Worm (Caenorhabditis elegans): Measurements from ENCODE around the gene rad-23.

rad-23 gene

ce11 chrII:11619171-11619570 lies 33.4 kb downstream of the rad-23 start:
- TF ChIP-seq B0310.2 (tag; optimal IDR thresholded peaks at IDR 0.05) (no peak), pes-1 (GFP tag; IDR thresholded peaks at IDR 0.05) (peak; percentile 3; the same call in 1 of the 2 replicates)

- TF ChIP-seq ceh-36 (tag; optimal IDR thresholded peaks at IDR 0.05): no peak
- no peak for TF ChIP-seq hmbx-1 (tag; optimal IDR thresholded peaks at IDR 0.05)
- no peak for TF ChIP-seq ceh-13 (GFP tag; optimal IDR thresholded peaks at IDR 0.05)
- TF ChIP-seq scrt-1 (GFP tag; IDR thresholded peaks at IDR 0.05): no peak
These were observed 34.8 kb downstream of the rad-23 start for ce11 chrII:11617715-11618114.

ce11 chrII:11616333-11616942 lies 36.1 kb downstream of the rad-23 start:
- TF ChIP-seq pes-1 (GFP tag; IDR thresholded peaks at IDR 0.05): no peak
- TF ChIP-seq sea-1 (GFP tag; conservative IDR thresholded peaks at IDR 0.05): no peak
- no peak for TF ChIP-seq ceh-13 (GFP tag; optimal IDR thresholded peaks at IDR 0.05)
- no peak for TF ChIP-seq scrt-1 (GFP tag; IDR thresholded peaks at IDR 0.05)
- TF ChIP-seq flt-1 (GFP tag; IDR thresholded peaks at IDR 0.05): no peak

ce11 chrII:11614103-11614857 lies 38.2 kb downstream of the rad-23 start:
- TF ChIP-seq hmbx-1 (tag; optimal IDR thresholded peaks at IDR 0.05) (no peak), ceh-13 (GFP tag; optimal IDR thresholded peaks at IDR 0.05) (no peak), ceh-36 (tag; optimal IDR thresholded peaks at IDR 0.05) (peak; percentile 9)

- TF ChIP-seq scrt-1 (GFP tag; IDR thresholded peaks at IDR 0.05): no peak
- TF ChIP-seq sea-1 (GFP tag; conservative IDR thresholded peaks at IDR 0.05): no peak
These were observed 40.4 kb downstream of the rad-23 start, which contains the start of gene F07A11.5 for ce11 chrII:11612034-11612723. TSS of gene F07A11.5 (plus strand) at chrII:11612300.

ce11 chrII:11611462-11611861 lies 41.1 kb downstream of the rad-23 start:
- no peak for TF ChIP-seq tbx-37 (GFP tag; conservative IDR thresholded peaks at IDR 0.05)
- TF ChIP-seq hmg-4 (GFP tag; optimal IDR thresholded peaks at IDR 0.05): no peak
- no peak for TF ChIP-seq ceh-13 (GFP tag; optimal IDR thresholded peaks at IDR 0.05)
- no peak for TF ChIP-seq ama-1 (optimal IDR thresholded peaks at IDR 0.05)
- TF ChIP-seq B0310.2 (tag; optimal IDR thresholded peaks at IDR 0.05): no peak
- no peak for TF ChIP-seq hnd-1 (tag; optimal IDR thresholded peaks at IDR 0.05)
- no peak for TF ChIP-seq hmbx-1 (tag; optimal IDR thresholded peaks at IDR 0.05)

- TF ChIP-seq hmbx-1 (tag; optimal IDR thresholded peaks at IDR 0.05): no peak
- TF ChIP-seq B0310.2 (tag; optimal IDR thresholded peaks at IDR 0.05): no peak
- no peak for TF ChIP-seq ets-7 (tag; optimal IDR thresholded peaks at IDR 0.05)
- no peak for TF ChIP-seq hmg-4 (GFP tag; optimal IDR thresholded peaks at IDR 0.05)
- no peak for TF ChIP-seq sea-1 (GFP tag; conservative IDR thresholded peaks at IDR 0.05)
- TF ChIP-seq F13C5.2 (tag; optimal IDR thresholded peaks at IDR 0.05): no peak
These were observed 47.9 kb downstream of the rad-23 start for ce11 chrII:11604613-11605012.

ce11 chrII:11602387-11602960 lies 50.1 kb downstream of the rad-23 start:
- TF ChIP-seq F13C5.2 (tag; optimal IDR thresholded peaks at IDR 0.05) (no peak), sea-1 (GFP tag; conservative IDR thresholded peaks at IDR 0.05) (no peak), hmbx-1 (tag; optimal IDR thresholded peaks at IDR 0.05) (no peak), tbx-11 (GFP tag; IDR thresholded peaks at IDR 0.05) (no peak), pes-1 (GFP tag; IDR thresholded peaks at IDR 0.05) (no peak), ceh-13 (GFP tag; optimal IDR thresholded peaks at IDR 0.05) (no peak), ama-1 (optimal IDR thresholded peaks at IDR 0.05) (no peak), tra-4 (tag; optimal IDR thresholded peaks at IDR 0.05) (no peak), aly-1 (tag; optimal IDR thresholded peaks at IDR 0.05) (no peak), scrt-1 (GFP tag; IDR thresholded peaks at IDR 0.05) (no peak), ets-7 (tag; optimal IDR thresholded peaks at IDR 0.05) (no peak), ceh-36 (tag; optimal IDR thresholded peaks at IDR 0.05) (no peak), B0310.2 (tag; optimal IDR thresholded peaks at IDR 0.05) (no peak), flt-1 (GFP tag; IDR thresholded peaks at IDR 0.05) (no peak), hnd-1 (tag; optimal IDR thresholded peaks at IDR 0.05) (no peak), tbx-37 (GFP tag; conservative IDR thresholded peaks at IDR 0.05) (no peak), hmg-4 (GFP tag; optimal IDR thresholded peaks at IDR 0.05) (no peak)
